Worm (Caenorhabditis elegans): Measurements from ENCODE around the gene F57F4.2.

DNA sequence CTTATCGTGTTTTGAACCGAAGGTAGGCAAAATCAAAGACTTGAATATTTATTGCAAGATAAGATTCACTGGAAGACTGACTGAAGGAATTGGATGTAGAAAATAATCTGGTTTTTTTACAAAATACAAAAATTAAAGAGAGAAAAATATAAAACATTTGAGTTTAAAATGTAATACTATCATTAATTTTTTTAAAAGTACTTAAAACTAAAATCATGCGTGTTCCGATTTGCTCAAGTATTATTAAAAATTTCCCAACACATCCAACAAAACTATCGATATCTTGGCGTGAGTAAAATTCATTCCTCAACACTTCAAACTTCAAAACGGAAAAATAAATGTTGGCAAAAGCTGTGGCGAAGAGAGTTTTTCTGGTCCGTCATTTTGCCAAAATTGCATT lies 629 bp upstream of the F57F4.2 start, which contains the start of gene F57F4.1:
- TF ChIP-seq ama-1 (optimal IDR thresholded peaks at IDR 0.05) (no peak), ceh-18 (tag; optimal IDR thresholded peaks at IDR 0.05) (no peak), sox-4 (tag; optimal IDR thresholded peaks at IDR 0.05) (no peak), nhr-11 (tag; optimal IDR thresholded peaks at IDR 0.05) (no peak), pha-4 (tag; optimal IDR thresholded peaks at IDR 0.05) (no peak), rnt-1 (tag; optimal IDR thresholded peaks at IDR 0.05) (no peak), unc-42 (tag; optimal IDR thresholded peaks at IDR 0.05) (no peak), ceh-34 (tag; optimal IDR thresholded peaks at IDR 0.05) (no peak), lin-11 (tag; optimal IDR thresholded peaks at IDR 0.05) (no peak), fkh-10 (GFP tag; optimal IDR thresholded peaks at IDR 0.05) (no peak)

Data from whole organism, late embryonic.